Worm (Caenorhabditis elegans): ENCODE data around the gene T16G1.4.

The T16G1.4 gene

ce11 chrV:12944229-12944628 is 2.6 kb upstream of the T16G1.4 start, which contains the start of gene T16G1.3:
TSS of gene T16G1.3 (minus strand) at chrV:12944329.
- TF ChIP-seq hlh-6 (tag; optimal IDR thresholded peaks at IDR 0.05) (no peak), Y22D7AL.16 (tag; optimal IDR thresholded peaks at IDR 0.05) (no peak), ceh-30 (tag; optimal IDR thresholded peaks at IDR 0.05) (no peak), pat-9 (tag; optimal IDR thresholded peaks at IDR 0.05) (no peak), unc-86 (tag; optimal IDR thresholded peaks at IDR 0.05) (no peak), lin-11 (tag; optimal IDR thresholded peaks at IDR 0.05) (no peak), unc-42 (tag; optimal IDR thresholded peaks at IDR 0.05) (no peak), gmeb-2 (tag; optimal IDR thresholded peaks at IDR 0.05) (no peak), ttx-3 (tag; optimal IDR thresholded peaks at IDR 0.05) (no peak), ref-2 (tag; optimal IDR thresholded peaks at IDR 0.05) (no peak), ceh-14 (tag; optimal IDR thresholded peaks at IDR 0.05) (no peak), ceh-48 (tag; optimal IDR thresholded peaks at IDR 0.05) (no peak), elt-2 (tag; optimal IDR thresholded peaks at IDR 0.05) (no peak), ztf-16 (tag; optimal IDR thresholded peaks at IDR 0.05) (no peak), C38D4.7 (GFP tag; optimal IDR thresholded peaks at IDR 0.05) (no peak), ceh-34 (tag; optimal IDR thresholded peaks at IDR 0.05) (no peak), sdc-2 (tag; optimal IDR thresholded peaks at IDR 0.05) (no peak)

- TF ChIP-seq ceh-30 (tag; optimal IDR thresholded peaks at IDR 0.05), result no peak
- TF ChIP-seq pat-9 (tag; optimal IDR thresholded peaks at IDR 0.05), result no peak
- TF ChIP-seq hlh-13 (GFP tag; optimal IDR thresholded peaks at IDR 0.05), result no peak
- no peak for TF ChIP-seq ets-4 (tag; optimal IDR thresholded peaks at IDR 0.05)
- TF ChIP-seq ceh-2 (tag; optimal IDR thresholded peaks at IDR 0.05), result no peak
- no peak for TF ChIP-seq ceh-31 (tag; optimal IDR thresholded peaks at IDR 0.05)
- TF ChIP-seq F13H6.1 (tag; optimal IDR thresholded peaks at IDR 0.05), result no peak
- TF ChIP-seq ceh-18 (tag; optimal IDR thresholded peaks at IDR 0.05), result no peak
- no peak for TF ChIP-seq syd-9 (tag; optimal IDR thresholded peaks at IDR 0.05)
- TF ChIP-seq lim-6 (tag; optimal IDR thresholded peaks at IDR 0.05), result no peak
- no peak for TF ChIP-seq ceh-48 (tag; optimal IDR thresholded peaks at IDR 0.05)
- TF ChIP-seq K02D7.2 (tag; optimal IDR thresholded peaks at IDR 0.05), result no peak
- no peak for TF ChIP-seq fax-1 (tag; optimal IDR thresholded peaks at IDR 0.05)
- TF ChIP-seq sox-4 (tag; optimal IDR thresholded peaks at IDR 0.05), result no peak
- no peak for TF ChIP-seq mec-3 (tag; optimal IDR thresholded peaks at IDR 0.05; ENCODE audit: borderline replicate concordance)
Observed at ce11 chrV:12943399-12943798, 1.8 kb upstream of the T16G1.4 start.

- no peak for TF ChIP-seq K02D7.2 (tag; optimal IDR thresholded peaks at IDR 0.05)
- no peak for TF ChIP-seq odd-2 (tag; optimal IDR thresholded peaks at IDR 0.05)
- TF ChIP-seq ref-2 (tag; optimal IDR thresholded peaks at IDR 0.05), result no peak
- no peak for TF ChIP-seq pros-1 (tag; optimal IDR thresholded peaks at IDR 0.05)
- TF ChIP-seq ets-4 (tag; optimal IDR thresholded peaks at IDR 0.05), result no peak
- no peak for TF ChIP-seq pha-4 (tag; optimal IDR thresholded peaks at IDR 0.05)
- no peak for TF ChIP-seq nhr-232 (tag; optimal IDR thresholded peaks at IDR 0.05)
Observed at ce11 chrV:12939434-12939833, 2.2 kb downstream of the T16G1.4 start, which contains the start of gene T16G1.5. TSS of gene T16G1.5 (minus strand) at chrV:12939552.

- TF ChIP-seq ets-4 (tag; optimal IDR thresholded peaks at IDR 0.05) (no peak), pha-2 (tag; optimal IDR thresholded peaks at IDR 0.05) (no peak), ttx-3 (tag; optimal IDR thresholded peaks at IDR 0.05) (no peak), ceh-18 (tag; optimal IDR thresholded peaks at IDR 0.05) (no peak), che-1 (tag; optimal IDR thresholded peaks at IDR 0.05) (no peak), rnt-1 (tag; optimal IDR thresholded peaks at IDR 0.05) (no peak), ama-1 (optimal IDR thresholded peaks at IDR 0.05) (no peak)
Observed at ce11 chrV:12937098-12937497, 4.5 kb downstream of the T16G1.4 start, which contains the start of gene T16G1.6. TSS of gene T16G1.6 (minus strand) at chrV:12937174.

Data from whole organism, late embryonic.